Fruit fly (Drosophila melanogaster) whole organism, embryonic: ENCODE data around the gene CG3862.

Source experiments
- Awh ChIP-seq: fragments of 200-800 bp; sonication (Bioruptor generic); IDR thresholded peaks from 2 replicates; pipeline ENCODE4, ENCODE4 v1.3.6; 2022; ENCODE audit warnings: missing biosample characterization, missing genetic modification characterization
- CG10431 ChIP-seq: fragments of 200-800 bp; sonication (Bioruptor generic); optimal IDR thresholded peaks from 3 replicates; lab custom pipeline; 2018; ENCODE audit warnings: missing biosample characterization, mild to moderate bottlenecking, missing genetic modification characterization
- CG10462 ChIP-seq: fragments of 200-800 bp; sonication (Bioruptor generic); optimal IDR thresholded peaks from 2 replicates; lab custom pipeline; 2016; ENCODE audit warnings: missing biosample characterization, missing genetic modification characterization
- CG12299 ChIP-seq: fragments of 200-800 bp; sonication (Bioruptor generic); optimal IDR thresholded peaks from 2 replicates; lab custom pipeline; 2018; ENCODE audit warnings: missing biosample characterization, mild to moderate bottlenecking, missing genetic modification characterization
- CG12769 ChIP-seq: fragments of 200-800 bp; sonication (Bioruptor generic); optimal IDR thresholded peaks from 2 replicates; lab custom pipeline; 2019; ENCODE audit warnings: missing biosample characterization, mild to moderate bottlenecking, missing genetic modification characterization, moderate library complexity
- CG1602 ChIP-seq: fragments of 200-800 bp; sonication (Bioruptor generic); optimal IDR thresholded peaks from 3 replicates; lab custom pipeline; 2016; ENCODE audit warnings: missing biosample characterization, missing genetic modification characterization
- CG2199 ChIP-seq: fragments of 200-800 bp; sonication (Bioruptor generic); IDR thresholded peaks from 3 replicates; pipeline ENCODE4 v1.3.6; 2022; ENCODE audit warnings: missing biosample characterization, missing genetic modification characterization
- CG4360 ChIP-seq: fragments of 200-800 bp; sonication (Bioruptor generic); IDR thresholded peaks from 2 replicates; pipeline ENCODE4 v1.3.6; 2022; ENCODE audit warnings: missing biosample characterization, missing genetic modification characterization
- CG4707 ChIP-seq: fragments of 200-800 bp; sonication (Bioruptor generic); optimal IDR thresholded peaks from 2 replicates; lab custom pipeline; 2018; ENCODE audit warnings: missing biosample characterization, mild to moderate bottlenecking, missing genetic modification characterization, moderate library complexity
- CG6813 ChIP-seq: fragments of 200-800 bp; sonication (Bioruptor generic); optimal IDR thresholded peaks from 2 replicates; lab custom pipeline; 2017; ENCODE audit warnings: missing biosample characterization, missing genetic modification characterization, mild to moderate bottlenecking, moderate library complexity, missing genetic modification reagents
- CG7963 ChIP-seq: fragments of 200-800 bp; sonication (Bioruptor generic); IDR thresholded peaks from 3 replicates; pipeline ENCODE4 v1.3.6; 2022; ENCODE audit warnings: missing biosample characterization, missing genetic modification characterization; ENCODE audit not compliant: partially characterized antibody
- CG8359 ChIP-seq: fragments of 200-800 bp; sonication (Bioruptor generic); optimal IDR thresholded peaks from 2 replicates; lab custom pipeline; 2017; ENCODE audit warnings: missing biosample characterization, mild to moderate bottlenecking, missing genetic modification characterization, borderline replicate concordance
- CG8388 ChIP-seq: fragments of 200-800 bp; sonication (Bioruptor generic); optimal IDR thresholded peaks from 2 replicates; lab custom pipeline; 2019; ENCODE audit warnings: missing biosample characterization, mild to moderate bottlenecking, missing genetic modification characterization, moderate library complexity
- CG8478 ChIP-seq: fragments of >200 bp; optimal IDR thresholded peaks from 2 replicates; lab custom pipeline; 2018
- D19A ChIP-seq: fragments of 200-800 bp; optimal IDR thresholded peaks from 3 replicates; lab custom pipeline; 2019; ENCODE audit warnings: missing biosample characterization, mild to moderate bottlenecking, missing genetic modification characterization, moderate library complexity
- Dad ChIP-seq: fragments of 200-800 bp; sonication (Bioruptor generic); optimal IDR thresholded peaks from 3 replicates; lab custom pipeline; 2016; ENCODE audit warnings: missing biosample characterization, missing genetic modification characterization
- Fer1 ChIP-seq: fragments of 200-800 bp; sonication (Bioruptor generic); optimal IDR thresholded peaks from 2 replicates; lab custom pipeline; 2017; ENCODE audit warnings: missing biosample characterization, mild to moderate bottlenecking, missing genetic modification characterization
- HLHmδ ChIP-seq: fragments of 200-800 bp; sonication (Bioruptor generic); optimal IDR thresholded peaks from 2 replicates; lab custom pipeline; 2018; ENCODE audit warnings: missing biosample characterization, mild to moderate bottlenecking, missing genetic modification characterization, moderate library complexity
- HmgD ChIP-seq: fragments of 200-800 bp; sonication (Bioruptor generic); optimal IDR thresholded peaks from 3 replicates; lab custom pipeline; 2016; ENCODE audit warnings: missing biosample characterization, missing genetic modification characterization
- Oaz ChIP-seq: fragments of 200-800 bp; sonication (Bioruptor generic); IDR thresholded peaks from 2 replicates; pipeline ENCODE4 v1.3.6; 2022; ENCODE audit warnings: missing biosample characterization, missing genetic modification characterization
- Pdp1 ChIP-seq, 2 experiments: fragments of 200-800 bp; sonication (Bioruptor generic); optimal IDR thresholded peaks; 3 replicates each; lab custom pipeline; 2016; ENCODE audit warnings: missing biosample characterization in 2 of 2, missing genetic modification characterization in 2 of 2, mild to moderate bottlenecking in 1 of 2, moderate library complexity in 1 of 2
- TFAM ChIP-seq: fragments of 200-800 bp; sonication (Bioruptor generic); optimal IDR thresholded peaks from 2 replicates; lab custom pipeline; 2017; ENCODE audit warnings: missing biosample characterization, missing genetic modification characterization, inconsistent platforms
- Taf1 ChIP-seq: fragments of 200-800 bp; sonication (Bioruptor generic); IDR thresholded peaks from 2 replicates; pipeline ENCODE4 v1.3.6; 2022; ENCODE audit warnings: missing biosample characterization, missing genetic modification characterization
- Usf ChIP-seq: fragments of 200-800 bp; sonication (Bioruptor generic); optimal IDR thresholded peaks from 2 replicates; lab custom pipeline; 2017; ENCODE audit warnings: missing genotype, missing biosample characterization, missing genetic modification characterization
- ab ChIP-seq: fragments of 200-800 bp; sonication (Bioruptor generic); optimal IDR thresholded peaks from 2 replicates; lab custom pipeline; 2016; ENCODE audit warnings: missing biosample characterization, missing genetic modification characterization
- cg ChIP-seq: fragments of 200-800 bp; sonication (Bioruptor generic); optimal IDR thresholded peaks from 3 replicates; lab custom pipeline; 2019; ENCODE audit warnings: missing biosample characterization, mild to moderate bottlenecking, missing genetic modification characterization, moderate library complexity
- crol ChIP-seq: fragments of 200-800 bp; sonication (Bioruptor generic); IDR thresholded peaks from 2 replicates; pipeline ENCODE4 v1.3.6; 2022; ENCODE audit warnings: missing biosample characterization, missing genetic modification characterization
- dan ChIP-seq: fragments of 200-800 bp; sonication (Bioruptor generic); IDR thresholded peaks from 2 replicates; pipeline ENCODE4 v1.3.6; 2022; ENCODE audit warnings: missing biosample characterization, missing genetic modification characterization
- ewg ChIP-seq: fragments of 200-800 bp; sonication (Bioruptor generic); optimal IDR thresholded peaks from 3 replicates; lab custom pipeline; 2017; ENCODE audit warnings: mild to moderate bottlenecking, missing biosample characterization, missing genetic modification reagents, missing genetic modification characterization
- fd3F ChIP-seq: fragments of 200-800 bp; sonication (Bioruptor generic); optimal IDR thresholded peaks from 2 replicates; lab custom pipeline; 2018; ENCODE audit warnings: missing biosample characterization, mild to moderate bottlenecking, missing genetic modification characterization, moderate library complexity
- ind ChIP-seq: fragments of 200-800 bp; sonication (Bioruptor generic); optimal IDR thresholded peaks from 3 replicates; lab custom pipeline; 2016; ENCODE audit warnings: missing biosample characterization, missing genetic modification characterization
- kah ChIP-seq: fragments of 200-800 bp; sonication (Bioruptor generic); optimal IDR thresholded peaks from 2 replicates; lab custom pipeline; 2018; ENCODE audit warnings: missing biosample characterization, mild to moderate bottlenecking, missing genetic modification characterization
- kay ChIP-seq: fragments of 200-800 bp; sonication (Bioruptor generic); optimal IDR thresholded peaks from 2 replicates; lab custom pipeline; 2016; ENCODE audit warnings: missing biosample characterization, missing genetic modification characterization
- lab ChIP-seq: fragments of 200-800 bp; sonication (Bioruptor generic); optimal IDR thresholded peaks from 3 replicates; lab custom pipeline; 2017; ENCODE audit warnings: missing biosample characterization, missing genetic modification characterization, mild to moderate bottlenecking, moderate library complexity, missing genetic modification reagents
- lmd ChIP-seq: fragments of 200-800 bp; sonication (Bioruptor generic); IDR thresholded peaks from 2 replicates; pipeline ENCODE4 v1.3.6; 2022; ENCODE audit warnings: missing biosample characterization, missing genetic modification characterization
- pho ChIP-seq: fragments of 200-800 bp; sonication (Bioruptor generic); optimal IDR thresholded peaks from 2 replicates; lab custom pipeline; 2016; ENCODE audit warnings: missing biosample characterization, missing genetic modification characterization
- pum ChIP-seq: fragments of 200-800 bp; sonication (Bioruptor generic); optimal IDR thresholded peaks from 2 replicates; lab custom pipeline; 2016; ENCODE audit warnings: missing biosample characterization, missing genetic modification characterization
- rib ChIP-seq: fragments of 200-800 bp; sonication (Bioruptor generic); IDR thresholded peaks from 2 replicates; pipeline ENCODE4 v1.3.6; 2022; ENCODE audit warnings: missing biosample characterization, missing genetic modification characterization
- sens ChIP-seq: fragments of 200-800 bp; sonication (Bioruptor generic); peaks from one replicate; lab custom pipeline; 2016; ENCODE audit warnings: missing biosample characterization, missing genetic modification characterization
- seq ChIP-seq: fragments of 200-800 bp; sonication (Bioruptor generic); IDR thresholded peaks from 2 replicates; pipeline ENCODE4 v1.3.6; 2022; ENCODE audit warnings: missing biosample characterization, missing genetic modification characterization
- sr ChIP-seq: fragments of 200-800 bp; sonication (Bioruptor generic); IDR thresholded peaks from 3 replicates; pipeline ENCODE4 v1.3.6; 2022; ENCODE audit warnings: missing biosample characterization, missing genetic modification characterization
- stc ChIP-seq: fragments of 200-800 bp; sonication (Bioruptor generic); IDR thresholded peaks from 2 replicates; pipeline ENCODE4 v1.3.6; 2022; ENCODE audit warnings: missing biosample characterization, missing genetic modification characterization
- trem ChIP-seq: fragments of 200-800 bp; optimal IDR thresholded peaks from 3 replicates; lab custom pipeline; 2019; ENCODE audit warnings: missing biosample characterization, mild to moderate bottlenecking, missing genetic modification characterization, moderate library complexity
- ttk ChIP-seq: fragments of 200-800 bp; sonication (Bioruptor generic); IDR thresholded peaks from 2 replicates; pipeline ENCODE4 v2.1.2; 2022; ENCODE audit warnings: missing biosample characterization, missing genetic modification characterization
- unpg ChIP-seq: fragments of 200-800 bp; sonication (Bioruptor generic); optimal IDR thresholded peaks from 3 replicates; lab custom pipeline; 2018; ENCODE audit warnings: missing biosample characterization, mild to moderate bottlenecking, missing genetic modification characterization, moderate library complexity
- yki ChIP-seq: fragments of >200 bp; optimal IDR thresholded peaks from 3 replicates; lab custom pipeline; 2018
- z ChIP-seq: fragments of 200-800 bp; sonication (Bioruptor generic); IDR thresholded peaks from 3 replicates; pipeline ENCODE4 v1.3.6; 2022; ENCODE audit warnings: missing biosample characterization, missing genetic modification characterization
- zf30C ChIP-seq: fragments of 200-800 bp; sonication (Bioruptor generic); optimal IDR thresholded peaks from 3 replicates; lab custom pipeline; 2018; ENCODE audit warnings: missing biosample characterization, mild to moderate bottlenecking, missing genetic modification characterization

The CG3862 gene

dm6 chr2L:827516-828362, 2.1 kb upstream of the CG3862 start (continued):
- no peak for TF ChIP-seq HmgD (GFP tag; lab: Kevin White, UChicago)
- no peak for TF ChIP-seq CG4707 (GFP tag; lab: Kevin White, UChicago)
- TF ChIP-seq CG10462 (GFP tag; lab: Kevin White, UChicago): peak; percentile 32
- no peak for TF ChIP-seq pho (GFP tag; lab: Kevin White, UChicago)
- TF ChIP-seq lmd: no peak; the same call in 1 of the 2 replicates
- TF ChIP-seq kay (GFP tag; lab: Kevin White, UChicago): no peak
- TF ChIP-seq stc (GFP tag; lab: Robert Waterston, UW): no peak
- TF ChIP-seq CG12299 (tag; lab: Kevin White, UChicago): peak; percentile 26
- no peak for TF ChIP-seq ttk (GFP tag; lab: Robert Waterston, UW)
- no peak for TF ChIP-seq CG8478 (lab: Kevin White, UChicago)
- TF ChIP-seq CG8388 (GFP tag; lab: Kevin White, UChicago): peak; percentile 23
- TF ChIP-seq Pdp1 (GFP tag; optimal IDR thresholded peaks at IDR 0.05; lab: Kevin White, UChicago): peak in 1 of 2 experiments; percentile 87
- no peak for TF ChIP-seq Fer1 (GFP tag; lab: Kevin White, UChicago)

dm6 chr2L:827049-827448, 1.4 kb upstream of the CG3862 start:
- TF ChIP-seq Oaz (GFP tag; lab: Robert Waterston, UW) (no peak), pum (no peak), D19A (no peak), rib (GFP tag; lab: Robert Waterston, UW) (0 out of 2 replicates have a peak, but pooled peaks have one; percentile 46), sr (GFP tag; lab: Robert Waterston, UW) (peak; percentile 17; the same call in 1 of the 3 replicates), ab (GFP tag; lab: Kevin White, UChicago) (no peak), lab (no peak), kah (GFP tag; lab: Kevin White, UChicago) (no peak), z (GFP tag; lab: Robert Waterston, UW) (0 out of 3 replicates have a peak, but pooled peaks have one; percentile 58), CG12769 (tag; lab: Kevin White, UChicago) (peak; percentile 40), lmd (no peak), cg (GFP tag; lab: Kevin White, UChicago) (peak; percentile 10), Taf1 (GFP tag; lab: Robert Waterston, UW) (no peak), Usf (GFP tag; lab: Kevin White, UChicago) (no peak), CG1602 (GFP tag; lab: Kevin White, UChicago) (no peak), crol (GFP tag; lab: Robert Waterston, UW) (peak; percentile 45), CG8359 (GFP tag; lab: Kevin White, UChicago) (no peak), Pdp1 (GFP tag; optimal IDR thresholded peaks at IDR 0.05; lab: Kevin White, UChicago) (peak in 1 of 2 experiments; percentile 83), Awh (GFP tag; lab: Robert Waterston, UW) (0 out of 2 replicates have a peak, but pooled peaks have one; percentile 38), ind (GFP tag; lab: Kevin White, UChicago) (no peak)

- TF ChIP-seq CG6813: no peak
- no peak for TF ChIP-seq HLHmδ (GFP tag; lab: Kevin White, UChicago)
- no peak for TF ChIP-seq CG4360
- no peak for TF ChIP-seq D19A
- peak; percentile 80 for TF ChIP-seq zf30C (GFP tag; lab: Kevin White, UChicago)
- TF ChIP-seq CG2199: 0 out of 3 replicates have a peak, but pooled peaks have one; percentile 70
- no peak for TF ChIP-seq unpg (GFP tag; lab: Kevin White, UChicago)
- no peak for TF ChIP-seq dan (GFP tag; lab: Robert Waterston, UW)
- peak; percentile 94 for TF ChIP-seq yki (lab: Kevin White, UChicago)
- no peak for TF ChIP-seq fd3F (GFP tag; lab: Kevin White, UChicago)
- TF ChIP-seq sens (GFP tag; lab: Kevin White, UChicago): peak; percentile 79
- no peak for TF ChIP-seq Dad
- TF ChIP-seq CG7963 (GFP tag; lab: Robert Waterston, UW): no peak
- TF ChIP-seq trem (tag; lab: Kevin White, UChicago): no peak
- TF ChIP-seq ewg (GFP tag; lab: Kevin White, UChicago): peak; percentile 72
- TF ChIP-seq CG10431 (GFP tag; lab: Kevin White, UChicago): no peak
- peak; percentile 71 for TF ChIP-seq seq (GFP tag; lab: Robert Waterston, UW)
- no peak for TF ChIP-seq TFAM (GFP tag; lab: Kevin White, UChicago)
Observed at dm6 chr2L:826388-826787, 727 bp upstream of the CG3862 start.
